Fruit fly (Drosophila melanogaster) whole organism, embryonic: ENCODE data around the gene Ilp5.

Experiments
- Atf-2 ChIP-seq: fragments of 200-800 bp; sonication (Bioruptor generic); optimal IDR thresholded peaks from 2 replicates; lab custom pipeline; 2016; ENCODE audit warnings: missing biosample characterization, missing genetic modification characterization
- B-H1 ChIP-seq: fragments of 200-800 bp; sonication (Bioruptor generic); IDR thresholded peaks from 3 replicates; pipeline ENCODE4 v1.3.6; 2022; ENCODE audit warnings: missing biosample characterization, missing genetic modification characterization
- CG10209 ChIP-seq: fragments of 200-800 bp; sonication (Bioruptor generic); optimal IDR thresholded peaks from 3 replicates; lab custom pipeline; 2017; ENCODE audit warnings: missing biosample characterization, mild to moderate bottlenecking, missing genetic modification characterization, missing genetic modification reagents
- CG10565 ChIP-seq: fragments of 200-800 bp; sonication (Bioruptor generic); optimal IDR thresholded peaks from 3 replicates; lab custom pipeline; 2016; ENCODE audit warnings: missing biosample characterization, mild to moderate bottlenecking, missing genetic modification characterization
- CG15696 ChIP-seq: fragments of 200-800 bp; sonication (Bioruptor generic); optimal IDR thresholded peaks from 2 replicates; lab custom pipeline; 2019; ENCODE audit warnings: missing biosample characterization, mild to moderate bottlenecking, missing genetic modification characterization, moderate library complexity
- CG16779 ChIP-seq: fragments of 200-800 bp; sonication (Bioruptor generic); IDR thresholded peaks from 2 replicates; pipeline ENCODE4 v1.3.6; 2022; ENCODE audit warnings: missing biosample characterization, missing genetic modification characterization
- CG17186 ChIP-seq: fragments of 200-800 bp; sonication (Bioruptor generic); optimal IDR thresholded peaks from 3 replicates; lab custom pipeline; 2017; ENCODE audit warnings: missing biosample characterization, missing genetic modification reagents, missing genetic modification characterization
- CG18764 ChIP-seq: fragments of 200-800 bp; sonication (Bioruptor generic); optimal IDR thresholded peaks from 3 replicates; lab custom pipeline; 2016; ENCODE audit warnings: missing biosample characterization, missing genetic modification characterization
- CG2678 ChIP-seq: fragments of 200-800 bp; sonication (Bioruptor generic); optimal IDR thresholded peaks from 3 replicates; lab custom pipeline; 2019; ENCODE audit warnings: missing biosample characterization, mild to moderate bottlenecking, missing genetic modification characterization, moderate library complexity
- CG30403 ChIP-seq: fragments of 200-800 bp; sonication (Bioruptor generic); optimal IDR thresholded peaks from 3 replicates; lab custom pipeline; 2016; ENCODE audit warnings: missing biosample characterization, missing genetic modification characterization
- CG31224 ChIP-seq: fragments of 200-800 bp; sonication (Bioruptor generic); IDR thresholded peaks from 2 replicates; pipeline ENCODE4 v1.3.6; 2022; ENCODE audit warnings: missing biosample characterization, missing genetic modification characterization
- CG3281 ChIP-seq: fragments of 200-800 bp; sonication (Bioruptor generic); optimal IDR thresholded peaks from 3 replicates; lab custom pipeline; 2017; ENCODE audit warnings: missing biosample characterization, mild to moderate bottlenecking, missing genetic modification characterization
- CG3726 ChIP-seq: fragments of 200-800 bp; sonication (Bioruptor generic); IDR thresholded peaks from 3 replicates; pipeline ENCODE4, ENCODE4 v1.3.6; 2022; ENCODE audit warnings: missing biosample characterization, missing genetic modification characterization
- CG4328 ChIP-seq: fragments of 200-800 bp; sonication (Bioruptor generic); optimal IDR thresholded peaks from 3 replicates; lab custom pipeline; 2017; ENCODE audit warnings: missing biosample characterization, missing genetic modification reagents, missing genetic modification characterization
- CG4424 ChIP-seq: fragments of 200-800 bp; sonication (Bioruptor generic); optimal IDR thresholded peaks from 3 replicates; lab custom pipeline; 2016; ENCODE audit warnings: missing biosample characterization, missing genetic modification characterization
- CG7372 ChIP-seq: fragments of 200-800 bp; sonication (Bioruptor generic); IDR thresholded peaks from 2 replicates; pipeline ENCODE4 v1.3.6; 2022; ENCODE audit warnings: missing biosample characterization, missing genetic modification characterization
- CG8290 ChIP-seq, 3 experiments: fragments of 200-800 bp; sonication (Bioruptor generic); optimal IDR thresholded peaks; 2 replicates each; lab custom pipeline; 2016 to 2019; ENCODE audit warnings: missing biosample characterization in 3 of 3, missing genetic modification characterization in 3 of 3, mild to moderate bottlenecking in 2 of 3, moderate library complexity in 1 of 3
- CG9817 ChIP-seq: fragments of 200-800 bp; sonication (Bioruptor generic); optimal IDR thresholded peaks from 2 replicates; lab custom pipeline; 2018; ENCODE audit warnings: missing biosample characterization, mild to moderate bottlenecking, missing genetic modification characterization, moderate library complexity
- Dad ChIP-seq: fragments of 200-800 bp; sonication (Bioruptor generic); optimal IDR thresholded peaks from 3 replicates; lab custom pipeline; 2016; ENCODE audit warnings: missing biosample characterization, missing genetic modification characterization
- Dek ChIP-seq: fragments of 200-800 bp; sonication (Bioruptor generic); optimal IDR thresholded peaks from 3 replicates; lab custom pipeline; 2019; ENCODE audit warnings: missing biosample characterization, mild to moderate bottlenecking, missing genetic modification characterization, moderate library complexity
- Dfd ChIP-seq, 2 experiments: fragments of >200 bp; optimal IDR thresholded peaks; 2 replicates each; lab custom pipeline; 2017; ENCODE audit warnings: missing biosample characterization in 2 of 2, missing genetic modification characterization in 2 of 2
- Dip2 ChIP-seq: fragments of 200-800 bp; sonication (Bioruptor generic); IDR thresholded peaks from 2 replicates; pipeline ENCODE4 v1.3.6; 2022; ENCODE audit warnings: missing biosample characterization, missing genetic modification characterization
- Dll ChIP-seq: fragments of 200-800 bp; sonication (Bioruptor generic); IDR thresholded peaks from 4 replicates; pipeline ENCODE4 v1.3.6; 2022; ENCODE audit warnings: missing biosample characterization, missing genetic modification characterization; ENCODE audit not compliant: partially characterized antibody
- Drgx ChIP-seq: fragments of 200-800 bp; sonication (Bioruptor generic); IDR thresholded peaks from 2 replicates; pipeline ENCODE4 v1.3.6; 2022; ENCODE audit warnings: missing biosample characterization, missing genetic modification characterization
- ERR ChIP-seq: fragments of 200-800 bp; sonication (Bioruptor generic); optimal IDR thresholded peaks from 2 replicates; lab custom pipeline; 2016; ENCODE audit warnings: missing biosample characterization, missing genetic modification characterization
- Elba2 ChIP-seq: fragments of 200-800 bp; sonication (Bioruptor generic); optimal IDR thresholded peaks from 3 replicates; lab custom pipeline; 2016; ENCODE audit warnings: missing biosample characterization, missing genetic modification characterization
- Gug ChIP-seq: fragments of 200-800 bp; sonication (Bioruptor generic); IDR thresholded peaks from 4 replicates; pipeline ENCODE4 v1.3.6; 2022; ENCODE audit warnings: missing biosample characterization, missing genetic modification characterization
- HLH4C ChIP-seq: fragments of 200-800 bp; sonication (Bioruptor generic); IDR thresholded peaks from 3 replicates; pipeline ENCODE4 v1.3.6; 2022; ENCODE audit warnings: missing biosample characterization, missing genetic modification characterization; ENCODE audit not compliant: partially characterized antibody
- Sox100B ChIP-seq: fragments of 200-800 bp; sonication (Bioruptor generic); optimal IDR thresholded peaks from 3 replicates; lab custom pipeline; 2018; ENCODE audit warnings: missing biosample characterization, mild to moderate bottlenecking, missing genetic modification characterization
- aop ChIP-seq: fragments of 200-800 bp; sonication (Bioruptor generic); IDR thresholded peaks from 2 replicates; pipeline ENCODE4 v1.3.6; 2022; ENCODE audit warnings: missing biosample characterization, missing genetic modification characterization
- bsh ChIP-seq, 2 experiments: fragments of 200-800 bp; sonication (Bioruptor generic); optimal IDR thresholded peaks; 2 replicates each; lab custom pipeline; 2017 to 2018; ENCODE audit warnings: mild to moderate bottlenecking in 2 of 2, missing biosample characterization in 2 of 2, missing genetic modification characterization in 2 of 2, moderate library complexity in 1 of 2
- btn ChIP-seq: fragments of 200-800 bp; sonication (Bioruptor generic); optimal IDR thresholded peaks from 2 replicates; lab custom pipeline; 2016; ENCODE audit warnings: missing biosample characterization, missing genetic modification characterization
- dpn ChIP-seq, 2 experiments: fragments of 200-800 bp; sonication (Bioruptor generic); optimal IDR thresholded peaks; 3 replicates each; lab custom pipeline; 2016; ENCODE audit warnings: missing biosample characterization in 2 of 2, missing genetic modification characterization in 2 of 2
- exex ChIP-seq: fragments of 200-800 bp; sonication (Bioruptor generic); optimal IDR thresholded peaks from 4 replicates; lab custom pipeline; 2018; ENCODE audit warnings: missing biosample characterization, mild to moderate bottlenecking, missing genetic modification characterization, moderate library complexity
- eyg ChIP-seq: fragments of 200-800 bp; sonication (Bioruptor generic); optimal IDR thresholded peaks from 3 replicates; lab custom pipeline; 2016; ENCODE audit warnings: missing biosample characterization, missing genetic modification characterization
- grau ChIP-seq: fragments of 200-800 bp; optimal IDR thresholded peaks from 3 replicates; lab custom pipeline; 2019; ENCODE audit warnings: missing biosample characterization, mild to moderate bottlenecking, missing genetic modification characterization, moderate library complexity
- hb ChIP-seq: fragments of 200-800 bp; sonication (Bioruptor generic); IDR thresholded peaks from 3 replicates; pipeline ENCODE4 v1.3.6; 2022; ENCODE audit warnings: missing biosample characterization, missing genetic modification characterization; ENCODE audit not compliant: partially characterized antibody
- jigr1 ChIP-seq: fragments of 200-800 bp; sonication (Bioruptor generic); IDR thresholded peaks from 3 replicates; pipeline ENCODE4 v1.3.6; 2022; ENCODE audit warnings: missing biosample characterization, missing genetic modification characterization
- klu ChIP-seq: fragments of 200-800 bp; sonication (Bioruptor generic); IDR thresholded peaks from 2 replicates; pipeline ENCODE4 v1.3.6; 2022; ENCODE audit warnings: missing biosample characterization, missing genetic modification characterization
- knrl ChIP-seq: fragments of 200-800 bp; sonication (Bioruptor generic); IDR thresholded peaks from 3 replicates; pipeline ENCODE4 v1.3.6; 2022; ENCODE audit warnings: missing biosample characterization, missing genetic modification characterization; ENCODE audit not compliant: partially characterized antibody
- nmo ChIP-seq: fragments of 200-800 bp; sonication (Bioruptor generic); optimal IDR thresholded peaks from 2 replicates; lab custom pipeline; 2018; ENCODE audit warnings: missing biosample characterization, mild to moderate bottlenecking, missing genetic modification characterization, moderate library complexity
- pho ChIP-seq: fragments of 200-800 bp; sonication (Bioruptor generic); optimal IDR thresholded peaks from 2 replicates; lab custom pipeline; 2016; ENCODE audit warnings: missing biosample characterization, missing genetic modification characterization
- pita ChIP-seq: fragments of 200-800 bp; sonication (Bioruptor generic); optimal IDR thresholded peaks from 2 replicates; lab custom pipeline; 2017; ENCODE audit warnings: missing biosample characterization, mild to moderate bottlenecking, missing genetic modification characterization
- sima ChIP-seq: fragments of 200-800 bp; sonication (Bioruptor generic); optimal IDR thresholded peaks from 2 replicates; lab custom pipeline; 2016; ENCODE audit warnings: missing biosample characterization, missing genetic modification characterization
- trem ChIP-seq: fragments of 200-800 bp; optimal IDR thresholded peaks from 3 replicates; lab custom pipeline; 2019; ENCODE audit warnings: missing biosample characterization, mild to moderate bottlenecking, missing genetic modification characterization, moderate library complexity
- ttk ChIP-seq: fragments of 200-800 bp; sonication (Bioruptor generic); IDR thresholded peaks from 2 replicates; pipeline ENCODE4 v2.1.2; 2022; ENCODE audit warnings: missing biosample characterization, missing genetic modification characterization
- vnd ChIP-seq: fragments of 200-800 bp; sonication (Bioruptor generic); IDR thresholded peaks from 3 replicates; pipeline ENCODE4 v1.3.6; 2022; ENCODE audit warnings: missing biosample characterization, missing genetic modification characterization; ENCODE audit not compliant: partially characterized antibody
- zen2 ChIP-seq: fragments of 200-800 bp; sonication (Bioruptor generic); IDR thresholded peaks from 3 replicates; pipeline ENCODE4 v1.3.6; 2022; ENCODE audit warnings: missing biosample characterization, missing genetic modification characterization; ENCODE audit not compliant: partially characterized antibody
- zfh2 ChIP-seq: fragments of 200-800 bp; sonication (Bioruptor generic); optimal IDR thresholded peaks from 2 replicates; lab custom pipeline; 2016; ENCODE audit warnings: missing biosample characterization, missing genetic modification characterization

Gene Ilp5

DNA sequence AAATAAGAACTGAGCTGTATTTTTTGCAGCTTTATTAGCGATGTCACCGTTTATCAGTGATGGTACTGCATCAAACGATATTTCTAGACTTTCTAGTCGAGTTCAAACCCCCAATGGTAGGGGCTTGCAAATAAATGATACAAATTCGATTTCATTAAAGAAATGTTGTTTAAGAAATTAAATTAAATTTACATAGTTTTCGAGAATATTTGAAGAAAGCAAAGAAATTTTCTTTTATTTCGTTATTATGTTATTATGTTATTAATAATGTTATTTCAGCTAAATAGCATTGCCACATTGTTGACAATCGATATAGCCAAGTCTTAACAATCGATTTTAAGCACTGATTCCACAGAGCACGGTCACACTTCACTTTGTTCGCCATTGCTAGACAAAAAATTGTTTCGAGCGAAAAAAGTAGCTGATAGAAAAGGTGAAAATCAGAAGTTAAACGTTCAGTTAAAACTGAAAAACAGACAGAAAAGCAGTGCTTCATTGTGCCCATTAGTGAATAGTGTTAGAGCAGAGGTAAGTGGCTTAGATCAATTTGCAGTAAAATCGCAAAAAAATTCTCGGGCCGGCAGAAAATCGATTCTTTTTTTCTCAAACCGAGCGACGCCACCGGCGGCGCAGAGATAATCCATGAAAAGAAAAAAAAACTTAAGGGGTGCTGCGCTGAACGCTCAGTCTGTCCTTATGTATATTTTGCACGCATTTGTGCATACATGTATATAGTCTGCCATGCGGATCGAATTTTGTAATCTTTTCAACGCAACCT, 40.8 kb upstream of the Ilp5 start, which contains the start of the genes iPLA2-VIA and Ciz1 (continued):
- no peak for TF ChIP-seq jigr1 (GFP tag; lab: Robert Waterston, UW)
- TF ChIP-seq CG8290 (GFP tag; optimal IDR thresholded peaks at IDR 0.05; lab: Kevin White, UChicago): peak; percentile 54
- TF ChIP-seq CG8290 (tag; optimal IDR thresholded peaks at IDR 0.05; lab: Kevin White, UChicago): no peak
- peak; percentile 51 for TF ChIP-seq CG30403 (GFP tag; lab: Kevin White, UChicago)
- no peak for TF ChIP-seq CG10209 (GFP tag; lab: Kevin White, UChicago)
- TF ChIP-seq nmo (GFP tag; lab: Kevin White, UChicago): peak; percentile 82
- TF ChIP-seq Dek: no peak
- no peak for TF ChIP-seq B-H1 (GFP tag; lab: Robert Waterston, UW)
- peak; percentile 6 to 27 for TF ChIP-seq dpn (GFP tag; optimal IDR thresholded peaks at IDR 0.05; lab: Kevin White, UChicago)
- TF ChIP-seq CG16779 (GFP tag; lab: Robert Waterston, UW): no peak
- peak; percentile 91 for TF ChIP-seq knrl (GFP tag; lab: Robert Waterston, UW)
- no peak for TF ChIP-seq Elba2 (GFP tag; lab: Kevin White, UChicago)
- no peak for TF ChIP-seq eyg
- TF ChIP-seq Atf-2 (GFP tag; lab: Kevin White, UChicago): no peak
- no peak for TF ChIP-seq Drgx (GFP tag; lab: Robert Waterston, UW)
- TF ChIP-seq Sox100B (GFP tag; lab: Kevin White, UChicago): no peak
- TF ChIP-seq btn (GFP tag; lab: Kevin White, UChicago): no peak
- TF ChIP-seq CG4328: no peak
- TF ChIP-seq pho (GFP tag; lab: Kevin White, UChicago): no peak
- no peak; the same call in 2 of the 3 replicates for TF ChIP-seq zen2 (GFP tag; lab: Robert Waterston, UW)
- TF ChIP-seq Dfd (GFP tag; optimal IDR thresholded peaks at IDR 0.05; lab: Kevin White, UChicago): no peak
- TF ChIP-seq grau (tag; lab: Kevin White, UChicago): no peak
- TF ChIP-seq CG31224: no peak
- TF ChIP-seq HLH4C: peak; percentile 68
- TF ChIP-seq hb (GFP tag; lab: Robert Waterston, UW): peak; percentile 71
- TF ChIP-seq CG3281 (GFP tag; lab: Kevin White, UChicago): no peak
- no peak for TF ChIP-seq CG7372 (GFP tag; lab: Robert Waterston, UW)
- peak; percentile 25 for TF ChIP-seq CG15696 (tag; lab: Kevin White, UChicago)
- peak; percentile 32 for TF ChIP-seq CG4424 (GFP tag; lab: Kevin White, UChicago)
- peak; percentile 83 for TF ChIP-seq Dll (GFP tag; lab: Robert Waterston, UW)
- TF ChIP-seq sima (GFP tag; lab: Kevin White, UChicago): no peak
- peak; percentile 56 for TF ChIP-seq pita (GFP tag; lab: Kevin White, UChicago)
- TF ChIP-seq bsh (GFP tag; optimal IDR thresholded peaks at IDR 0.05; lab: Kevin White, UChicago): no peak
- TF ChIP-seq aop (GFP tag; lab: Robert Waterston, UW): no peak
- no peak for TF ChIP-seq CG2678 (tag; lab: Kevin White, UChicago)
- no peak for TF ChIP-seq ttk
- peak; percentile 15 for TF ChIP-seq zfh2 (GFP tag; lab: Kevin White, UChicago)
- no peak for TF ChIP-seq CG9817 (tag; lab: Kevin White, UChicago)
- peak; percentile 83 for TF ChIP-seq trem (tag; lab: Kevin White, UChicago)
- TF ChIP-seq CG18764 (GFP tag; lab: Kevin White, UChicago): no peak
- peak; percentile 74 for TF ChIP-seq vnd (GFP tag; lab: Robert Waterston, UW)
- no peak for TF ChIP-seq CG10565 (GFP tag; lab: Kevin White, UChicago)
- peak; percentile 24 for TF ChIP-seq exex (tag; lab: Kevin White, UChicago)
- no peak for TF ChIP-seq ERR (GFP tag; lab: Kevin White, UChicago)
- TF ChIP-seq Dip2: no peak
- TF ChIP-seq CG17186 (GFP tag; lab: Kevin White, UChicago): peak; percentile 28
- TF ChIP-seq Gug: 0 out of 4 replicates have a peak, but pooled peaks have one; percentile 8
- no peak for TF ChIP-seq klu (GFP tag; lab: Robert Waterston, UW)
- TF ChIP-seq Dad (GFP tag; lab: Kevin White, UChicago): no peak
- TF ChIP-seq CG3726 (GFP tag; lab: Robert Waterston, UW): no peak
